Worm (Caenorhabditis elegans) whole organism, L4 larva: ENCODE measurements around the gene fut-6.

Experiments used
- D1046.2 ChIP-seq: fragments of 200-800 bp; sonication (Bioruptor generic); IDR thresholded peaks from 2 replicates; pipeline ENCODE4 v1.3.6; 2022; ENCODE audit warnings: missing genetic modification characterization, missing compliant biosample characterization
- F10B5.3 ChIP-seq: sonication (generic microtip); optimal IDR thresholded peaks from 2 replicates; lab custom pipeline; 2016; ENCODE audit warnings: mild to moderate bottlenecking, missing genetic modification characterization, missing compliant biosample characterization
- F49E8.2 ChIP-seq: sonication (generic microtip); optimal IDR thresholded peaks from 2 replicates; lab custom pipeline; 2016; ENCODE audit warnings: missing compliant biosample characterization, mild to moderate bottlenecking, missing genetic modification characterization, borderline replicate concordance
- T20F7.1 ChIP-seq: fragments of 200-800 bp; sonication (Bioruptor generic); optimal IDR thresholded peaks from 2 replicates; lab custom pipeline; 2018; ENCODE audit warnings: mild to moderate bottlenecking, missing genetic modification characterization, missing compliant biosample characterization
- Y5F2A.4 ChIP-seq: fragments of 200-800 bp; sonication (Bioruptor generic); optimal IDR thresholded peaks from 2 replicates; lab custom pipeline; 2018; ENCODE audit warnings: mild to moderate bottlenecking, missing genetic modification characterization, missing compliant biosample characterization
- Y75B8A.6 ChIP-seq: fragments of 200-800 bp; sonication (Bioruptor generic); IDR thresholded peaks from 2 replicates; pipeline ENCODE4 v1.3.6; 2022; ENCODE audit warnings: missing genetic modification reagents, missing genetic modification characterization, missing compliant biosample characterization
- ZK337.2 ChIP-seq: fragments of 200-800 bp; sonication (Bioruptor generic); IDR thresholded peaks from 2 replicates; pipeline ENCODE4 v1.3.6; 2022; ENCODE audit warnings: missing genetic modification reagents, missing genetic modification characterization, missing compliant biosample characterization
- ZK546.5 ChIP-seq, 2 experiments: sonication (generic microtip); optimal IDR thresholded peaks; 2 replicates each; lab custom pipeline; 2017; ENCODE audit warnings: missing biosample characterization in 2 of 2, missing genetic modification characterization in 2 of 2
- aha-1 ChIP-seq: fragments of 150-350 bp; peaks from one replicate; lab custom pipeline; 2014; ENCODE audit warnings: missing biosample characterization, missing genetic modification characterization
- ama-1 ChIP-seq: fragments of 150-350 bp; optimal IDR thresholded peaks from 2 replicates; lab custom pipeline; 2014; ENCODE audit warnings: inconsistent platforms, mixed read lengths
- attf-4 ChIP-seq: sonication (generic microtip); optimal IDR thresholded peaks from 3 replicates; lab custom pipeline; 2017; ENCODE audit warnings: missing biosample characterization, missing genetic modification characterization
- ceh-28 ChIP-seq: fragments of 150-350 bp; optimal IDR thresholded peaks from 2 replicates; lab custom pipeline; 2014; ENCODE audit warnings: missing biosample characterization, missing genetic modification reagents, missing genetic modification characterization
- ceh-32 ChIP-seq: sonication (generic microtip); optimal IDR thresholded peaks from 2 replicates; lab custom pipeline; 2016; ENCODE audit warnings: mild to moderate bottlenecking, missing genetic modification characterization, missing compliant biosample characterization; ENCODE audit not compliant: poor library complexity
- ceh-82 ChIP-seq: sonication (generic microtip); optimal IDR thresholded peaks from 2 replicates; lab custom pipeline; 2017; ENCODE audit warnings: missing biosample characterization, missing genetic modification characterization
- cey-2 ChIP-seq: sonication (generic microtip); optimal IDR thresholded peaks from 3 replicates; lab custom pipeline; 2017; ENCODE audit warnings: missing genetic modification characterization, mild to moderate bottlenecking, missing compliant biosample characterization, antibody characterized with exemption, borderline replicate concordance; ENCODE audit not compliant: insufficient read depth
- daf-12 ChIP-seq: fragments of 150-350 bp; optimal IDR thresholded peaks from 2 replicates; lab custom pipeline; 2014; ENCODE audit warnings: missing biosample characterization, missing genetic modification reagents, missing genetic modification characterization
- daf-8 ChIP-seq: fragments of 200-800 bp; sonication (Bioruptor generic); IDR thresholded peaks from 2 replicates; pipeline ENCODE4 v1.3.6; 2022; ENCODE audit warnings: missing genetic modification characterization, missing compliant biosample characterization
- dmd-6 ChIP-seq: fragments of 200-800 bp; sonication (Bioruptor generic); IDR thresholded peaks from 2 replicates; pipeline ENCODE4 v1.3.6; 2022; ENCODE audit warnings: missing genetic modification reagents, missing genetic modification characterization, missing compliant biosample characterization
- dpl-1 ChIP-seq: fragments of 150-350 bp; optimal IDR thresholded peaks from 2 replicates; lab custom pipeline; 2014; ENCODE audit warnings: missing biosample characterization, missing genetic modification reagents, missing genetic modification characterization
- dve-1 ChIP-seq: sonication (generic microtip); optimal IDR thresholded peaks from 2 replicates; lab custom pipeline; 2017; ENCODE audit warnings: antibody characterized with exemption, mild to moderate bottlenecking, missing genetic modification characterization, missing compliant biosample characterization; ENCODE audit not compliant: insufficient read depth
- egl-27 ChIP-seq: sonication (generic microtip); optimal IDR thresholded peaks from 3 replicates; lab custom pipeline; 2017; ENCODE audit warnings: missing biosample characterization, missing genetic modification reagents, missing genetic modification characterization
- fkh-10 ChIP-seq: fragments of 150-350 bp; optimal IDR thresholded peaks from 2 replicates; lab custom pipeline; 2014; ENCODE audit warnings: missing biosample characterization, missing genetic modification reagents, missing genetic modification characterization
- fos-1 ChIP-seq: fragments of 150-350 bp; optimal IDR thresholded peaks from 2 replicates; lab custom pipeline; 2014; ENCODE audit warnings: missing biosample characterization, missing genetic modification characterization
- gei-8 ChIP-seq: fragments of 200-800 bp; sonication (Bioruptor generic); optimal IDR thresholded peaks from 2 replicates; lab custom pipeline; 2018; ENCODE audit warnings: mild to moderate bottlenecking, missing genetic modification characterization, missing compliant biosample characterization
- hif-1 ChIP-seq, 2 experiments: sonication (generic microtip); optimal IDR thresholded peaks; 2 replicates each; lab custom pipeline; 2016 to 2017; ENCODE audit warnings: missing compliant biosample characterization in 2 of 2, missing genetic modification characterization in 2 of 2, missing genetic modification reagents in 2 of 2, missing genotype in 2 of 2, mild to moderate bottlenecking in 1 of 2
- hmg-1.1 ChIP-seq: fragments of 200-800 bp; sonication (Bioruptor generic); IDR thresholded peaks from 2 replicates; pipeline ENCODE4 v1.3.6; 2022; ENCODE audit warnings: missing genetic modification reagents, missing genetic modification characterization, missing compliant biosample characterization
- jun-1 ChIP-seq: fragments of 150-350 bp; optimal IDR thresholded peaks from 2 replicates; lab custom pipeline; 2014; ENCODE audit warnings: missing biosample characterization, missing genetic modification reagents, missing genetic modification characterization
- lin-29 ChIP-seq: fragments of 200-800 bp; sonication (Bioruptor generic); IDR thresholded peaks from 2 replicates; pipeline ENCODE4 v1.3.6; 2022; ENCODE audit warnings: missing genetic modification reagents, missing genetic modification characterization, missing compliant biosample characterization
- lsy-2 ChIP-seq, 2 experiments: fragments of 150-350 bp in 1 of 2; sonication (generic microtip) in 1 of 2; optimal IDR thresholded peaks; 2 replicates each; lab custom pipeline; 2014 to 2017; ENCODE audit warnings: missing biosample characterization in 2 of 2, missing genetic modification characterization in 2 of 2
- madf-5 ChIP-seq, 2 experiments: fragments of 200-800 bp; sonication (Bioruptor generic); IDR thresholded peaks; 2 replicates each; pipeline ENCODE4 v1.3.6; 2022; ENCODE audit warnings: missing compliant biosample characterization in 2 of 2, missing genetic modification characterization in 2 of 2
- madf-9 ChIP-seq: fragments of 200-800 bp; sonication (Bioruptor generic); conservative IDR thresholded peaks from 2 replicates; pipeline ENCODE4 v1.3.6; 2022; ENCODE audit warnings: missing genetic modification reagents, missing genetic modification characterization, missing compliant biosample characterization
- mes-2 ChIP-seq: sonication (generic microtip); optimal IDR thresholded peaks from 2 replicates; lab custom pipeline; 2016; ENCODE audit warnings: missing genotype, mild to moderate bottlenecking, missing genetic modification characterization, missing compliant biosample characterization; ENCODE audit not compliant: poor library complexity, severe bottlenecking
- mxl-2 ChIP-seq: fragments of 200-800 bp; sonication (Bioruptor generic); conservative IDR thresholded peaks from 2 replicates; pipeline ENCODE4 v1.3.6; 2022; ENCODE audit warnings: missing genetic modification reagents, missing genetic modification characterization, missing compliant biosample characterization
- nhr-102 ChIP-seq: sonication (generic microtip); optimal IDR thresholded peaks from 2 replicates; lab custom pipeline; 2016; ENCODE audit warnings: mild to moderate bottlenecking, missing genetic modification characterization, moderate library complexity, missing compliant biosample characterization
- nhr-111 ChIP-seq: fragments of 200-800 bp; sonication (Bioruptor generic); optimal IDR thresholded peaks from 2 replicates; lab custom pipeline; 2018; ENCODE audit warnings: mild to moderate bottlenecking, missing genetic modification characterization, missing compliant biosample characterization
- nhr-237 ChIP-seq: sonication (generic microtip); optimal IDR thresholded peaks from 2 replicates; lab custom pipeline; 2017; ENCODE audit warnings: missing biosample characterization, missing genetic modification characterization
- nhr-25 ChIP-seq: sonication (generic microtip); optimal IDR thresholded peaks from 2 replicates; lab custom pipeline; 2017; ENCODE audit warnings: missing genetic modification characterization, mild to moderate bottlenecking, missing compliant biosample characterization, antibody characterized with exemption, moderate library complexity, borderline replicate concordance; ENCODE audit not compliant: insufficient read depth
- nhr-28 ChIP-seq: fragments of 150-350 bp; optimal IDR thresholded peaks from 2 replicates; lab custom pipeline; 2014; ENCODE audit warnings: missing biosample characterization, missing genetic modification characterization
- nhr-42 ChIP-seq: fragments of 200-800 bp; sonication (Bioruptor generic); IDR thresholded peaks from 2 replicates; pipeline ENCODE4 v1.3.6; 2022; ENCODE audit warnings: missing genetic modification characterization, missing compliant biosample characterization
- nhr-6 ChIP-seq: fragments of 150-350 bp; optimal IDR thresholded peaks from 2 replicates; lab custom pipeline; 2014; ENCODE audit warnings: missing biosample characterization, missing genetic modification characterization
- nhr-76 ChIP-seq: fragments of 150-350 bp; optimal IDR thresholded peaks from 2 replicates; lab custom pipeline; 2014; ENCODE audit warnings: missing biosample characterization, missing genetic modification characterization
- pha-4 ChIP-seq, 2 experiments: fragments of 150-350 bp in 1 of 2; fragments of 200-800 bp in 1 of 2; sonication (Bioruptor generic) in 1 of 2; IDR thresholded peaks in 1 of 2; optimal IDR thresholded peaks in 1 of 2; 2 replicates each; pipeline versions ENCODE4 v1.3.6 to Lab custom; 2014 to 2022; ENCODE audit warnings: missing genetic modification characterization in 2 of 2, missing genetic modification reagents in 2 of 2, missing biosample characterization in 1 of 2, missing compliant biosample characterization in 1 of 2
- php-3 ChIP-seq: fragments of 200-800 bp; sonication (Bioruptor generic); IDR thresholded peaks from 2 replicates; pipeline ENCODE4 v1.3.6; 2022; ENCODE audit warnings: missing genetic modification reagents, missing genetic modification characterization, missing compliant biosample characterization
- rbr-2 ChIP-seq: sonication (generic microtip); optimal IDR thresholded peaks from 2 replicates; lab custom pipeline; 2016; ENCODE audit warnings: missing genotype, missing genetic modification characterization, missing compliant biosample characterization
- skn-1 ChIP-seq: fragments of 150-350 bp; optimal IDR thresholded peaks from 2 replicates; lab custom pipeline; 2014; ENCODE audit warnings: missing biosample characterization, missing genetic modification characterization
- snpc-1.2 ChIP-seq: fragments of 200-800 bp; sonication (Bioruptor generic); IDR thresholded peaks from 2 replicates; pipeline ENCODE4 v1.3.6; 2022; ENCODE audit warnings: missing genetic modification reagents, missing genetic modification characterization, missing compliant biosample characterization
- snpc-4 ChIP-seq: fragments of 150-350 bp; optimal IDR thresholded peaks from 2 replicates; lab custom pipeline; 2014; ENCODE audit warnings: missing biosample characterization, missing genetic modification characterization
- tag-97 ChIP-seq: fragments of 200-800 bp; sonication (Bioruptor generic); IDR thresholded peaks from 2 replicates; pipeline ENCODE4 v1.3.6; 2022; ENCODE audit warnings: missing genetic modification characterization, missing compliant biosample characterization
- tra-1 ChIP-seq: fragments of 200-800 bp; sonication (Bioruptor generic); IDR thresholded peaks from 2 replicates; pipeline ENCODE4 v1.3.6; 2022; ENCODE audit warnings: missing genetic modification reagents, missing genetic modification characterization, missing compliant biosample characterization
- zip-11 ChIP-seq: fragments of 200-800 bp; sonication (Bioruptor generic); IDR thresholded peaks from 2 replicates; pipeline ENCODE4 v1.3.6; 2022; ENCODE audit warnings: missing genetic modification characterization, missing compliant biosample characterization
- ztf-11 ChIP-seq: fragments of 150-350 bp; optimal IDR thresholded peaks from 2 replicates; lab custom pipeline; 2014; ENCODE audit warnings: missing biosample characterization, missing genetic modification characterization

The fut-6 gene

DNA sequence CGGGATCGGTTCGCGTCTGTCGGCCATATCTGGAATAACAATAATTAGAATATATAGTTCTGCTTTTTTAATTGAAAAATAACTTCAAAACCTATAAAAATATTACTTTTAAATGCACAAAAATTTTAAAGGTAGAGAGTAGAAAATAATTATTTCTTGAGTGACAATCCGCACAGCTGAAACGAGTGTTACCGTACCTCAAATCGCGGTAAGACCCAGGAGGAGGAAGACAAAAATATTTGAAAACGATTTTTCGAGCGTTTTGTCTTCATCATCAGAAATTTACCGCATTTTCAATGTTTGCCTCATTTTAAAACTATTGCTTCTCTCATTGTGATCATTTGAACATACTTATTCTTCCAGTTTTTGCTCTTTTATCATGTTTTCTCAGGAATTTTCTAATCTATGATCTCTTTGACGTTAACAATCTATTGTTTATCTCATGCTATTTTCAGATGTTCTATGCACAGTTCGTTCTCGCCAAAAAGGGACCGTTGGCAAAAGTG is 42.6 kb upstream of the fut-6 start, which contains the start of the genes rpn-5 and scc-1 (continued):
- TF ChIP-seq snpc-4 (no peak), fkh-10 (GFP tag; lab: Kevin White, UChicago) (no peak), nhr-111 (GFP tag; lab: Kevin White, UChicago) (no peak), dve-1 (peak; percentile 48), nhr-6 (peak; percentile 53), ceh-32 (no peak), ztf-11 (tag; lab: Kevin White, UChicago) (no peak), nhr-102 (peak; percentile 14), Y75B8A.6 (GFP tag; lab: Robert Waterston, UW) (no peak), F10B5.3 (no peak), fos-1 (no peak), daf-12 (tag; lab: Kevin White, UChicago) (no peak), rbr-2 (tag; lab: Kevin White, UChicago) (peak; percentile 33), ama-1 (lab: Kevin White, UChicago) (no peak), zip-11 (GFP tag; lab: Robert Waterston, UW) (no peak), hmg-1.1 (GFP tag; lab: Robert Waterston, UW) (no peak), skn-1 (tag; lab: Kevin White, UChicago) (no peak), nhr-76 (no peak), gei-8 (GFP tag; lab: Kevin White, UChicago) (no peak), D1046.2 (GFP tag; lab: Robert Waterston, UW) (peak; percentile 98), ZK337.2 (GFP tag; lab: Robert Waterston, UW) (no peak), hif-1 (tag; optimal IDR thresholded peaks at IDR 0.05; lab: Kevin White, UChicago) (peak in 1 of 2 experiments; percentile 22), pha-4 (GFP tag; IDR thresholded peaks at IDR 0.05; lab: Robert Waterston, UW) (no peak), pha-4 (tag; optimal IDR thresholded peaks at IDR 0.05; lab: Kevin White, UChicago) (no peak), daf-8 (GFP tag; lab: Robert Waterston, UW) (no peak), dpl-1 (peak; percentile 92), nhr-42 (GFP tag; lab: Robert Waterston, UW) (no peak), cey-2 (tag; lab: Kevin White, UChicago) (no peak), Y5F2A.4 (GFP tag; lab: Kevin White, UChicago) (no peak), aha-1 (tag; lab: Kevin White, UChicago) (no peak), ceh-82 (tag; lab: Kevin White, UChicago) (no peak), lsy-2 (tag; optimal IDR thresholded peaks at IDR 0.05; lab: Kevin White, UChicago) (peak; percentile 94 to 99), attf-4 (tag; lab: Kevin White, UChicago) (no peak), dmd-6 (GFP tag; lab: Robert Waterston, UW) (no peak), ZK546.5 (tag; optimal IDR thresholded peaks at IDR 0.05; lab: Kevin White, UChicago) (peak in 1 of 2 experiments; percentile 36), jun-1 (tag; lab: Kevin White, UChicago) (no peak), ceh-28 (tag; lab: Kevin White, UChicago) (no peak), snpc-1.2 (GFP tag; lab: Robert Waterston, UW) (no peak), nhr-237 (tag; lab: Kevin White, UChicago) (no peak), madf-9 (no peak), nhr-28 (peak; percentile 31), F49E8.2 (no peak), madf-5 (GFP tag; IDR thresholded peaks at IDR 0.05; lab: Robert Waterston, UW) (no peak), tra-1 (GFP tag; lab: Robert Waterston, UW) (no peak), lin-29 (no peak), mes-2 (tag; lab: Kevin White, UChicago) (peak; percentile 73), tag-97 (no peak), mxl-2 (GFP tag; lab: Robert Waterston, UW) (no peak), nhr-25 (tag; lab: Kevin White, UChicago) (peak; percentile 27), php-3 (no peak), T20F7.1 (GFP tag; lab: Kevin White, UChicago) (no peak), egl-27 (tag; lab: Kevin White, UChicago) (no peak)
